Worm (Caenorhabditis elegans) whole organism, L3 larva: ENCODE results near the gene cpg-7.
A peak's percentile ranks its signal among the peaks of the same experiment; 100 is the strongest.

Experiments
- aly-2 ChIP-seq: fragments of 150-350 bp; optimal IDR thresholded peaks from 2 replicates; lab custom pipeline; 2014; ENCODE audit warnings: missing biosample characterization, missing genetic modification characterization
- ceh-28 ChIP-seq: fragments of 150-350 bp; optimal IDR thresholded peaks from 2 replicates; lab custom pipeline; 2014; ENCODE audit warnings: missing biosample characterization, missing genetic modification reagents, missing genetic modification characterization
- ceh-82 ChIP-seq: fragments of 150-350 bp; optimal IDR thresholded peaks from 2 replicates; lab custom pipeline; 2014; ENCODE audit warnings: missing biosample characterization, missing genetic modification characterization
- ceh-9 ChIP-seq: sonication (generic microtip); optimal IDR thresholded peaks from 2 replicates; lab custom pipeline; 2018; ENCODE audit warnings: missing biosample characterization, missing genetic modification characterization
- daf-12 ChIP-seq: fragments of 150-350 bp; optimal IDR thresholded peaks from 2 replicates; lab custom pipeline; 2014; ENCODE audit warnings: missing biosample characterization, missing genetic modification reagents, missing genetic modification characterization
- elt-1 ChIP-seq: fragments of 150-350 bp; optimal IDR thresholded peaks from 2 replicates; lab custom pipeline; 2014; ENCODE audit warnings: missing biosample characterization, missing genetic modification characterization
- elt-2 ChIP-seq: sonication (generic microtip); optimal IDR thresholded peaks from 2 replicates; lab custom pipeline; 2016; ENCODE audit warnings: missing genetic modification reagents, mild to moderate bottlenecking, missing genetic modification characterization, missing compliant biosample characterization
- elt-3 ChIP-seq, 3 experiments: fragments of 150-350 bp in 1 of 3; sonication (generic microtip) in 2 of 3; optimal IDR thresholded peaks; 2 replicates in 2 of 3; 4 replicates in 1 of 3; lab custom pipeline; 2014 to 2017; ENCODE audit warnings: missing biosample characterization in 3 of 3, missing genetic modification characterization in 3 of 3
- eor-1 ChIP-seq, 2 experiments: fragments of 150-350 bp; optimal IDR thresholded peaks; 2 replicates each; lab custom pipeline; 2014 to 2018; ENCODE audit warnings: missing biosample characterization in 2 of 2, missing genetic modification characterization in 2 of 2
- fkh-10 ChIP-seq: sonication (generic microtip); optimal IDR thresholded peaks from 2 replicates; lab custom pipeline; 2017; ENCODE audit warnings: missing biosample characterization, missing genetic modification reagents, missing genetic modification characterization
- fos-1 ChIP-seq: fragments of 150-350 bp; optimal IDR thresholded peaks from 2 replicates; lab custom pipeline; 2014; ENCODE audit warnings: missing biosample characterization, missing genetic modification characterization
- hmg-11 ChIP-seq: sonication (generic microtip); optimal IDR thresholded peaks from 2 replicates; lab custom pipeline; 2016; ENCODE audit warnings: missing genetic modification characterization, missing compliant biosample characterization
- jun-1 ChIP-seq: fragments of 150-350 bp; optimal IDR thresholded peaks from 2 replicates; lab custom pipeline; 2014; ENCODE audit warnings: missing biosample characterization, missing genetic modification reagents, missing genetic modification characterization
- lin-15B ChIP-seq: fragments of 150-350 bp; optimal IDR thresholded peaks from 2 replicates; lab custom pipeline; 2014; ENCODE audit warnings: missing biosample characterization, missing genetic modification characterization
- lin-39 ChIP-seq: fragments of 150-350 bp; optimal IDR thresholded peaks from 2 replicates; lab custom pipeline; 2018; ENCODE audit warnings: missing biosample characterization, missing genetic modification reagents, missing genetic modification characterization
- lsy-12 ChIP-seq: sonication (generic microtip); optimal IDR thresholded peaks from 2 replicates; lab custom pipeline; 2016; ENCODE audit warnings: mild to moderate bottlenecking, missing genetic modification characterization, missing compliant biosample characterization
- mml-1 ChIP-seq: fragments of 150-350 bp; sonication (generic microtip); optimal IDR thresholded peaks from 3 replicates; lab custom pipeline; 2014; ENCODE audit warnings: missing biosample characterization, missing genetic modification characterization
- nhr-11 ChIP-seq: fragments of 150-350 bp; optimal IDR thresholded peaks from 2 replicates; lab custom pipeline; 2014; ENCODE audit warnings: missing biosample characterization, missing genetic modification characterization
- nhr-23 ChIP-seq: fragments of 150-350 bp; optimal IDR thresholded peaks from 2 replicates; lab custom pipeline; 2014; ENCODE audit warnings: missing biosample characterization, missing genetic modification reagents, missing genetic modification characterization
- nhr-25 ChIP-seq: sonication (generic microtip); optimal IDR thresholded peaks from 2 replicates; lab custom pipeline; 2017; ENCODE audit warnings: missing biosample characterization, missing genetic modification characterization
- nhr-28 ChIP-seq: fragments of 150-350 bp; optimal IDR thresholded peaks from 2 replicates; lab custom pipeline; 2014; ENCODE audit warnings: missing biosample characterization, missing genetic modification characterization
- nhr-67 ChIP-seq: fragments of 150-350 bp; optimal IDR thresholded peaks from 2 replicates; lab custom pipeline; 2014; ENCODE audit warnings: missing biosample characterization, missing genetic modification characterization
- nhr-76 ChIP-seq: fragments of 150-350 bp; sonication (generic microtip); optimal IDR thresholded peaks from 5 replicates; lab custom pipeline; 2014; ENCODE audit warnings: missing biosample characterization, missing genetic modification characterization
- nhr-77 ChIP-seq: fragments of 150-350 bp; optimal IDR thresholded peaks from 2 replicates; lab custom pipeline; 2014; ENCODE audit warnings: missing biosample characterization, missing genetic modification characterization
- pha-4 ChIP-seq: fragments of 150-350 bp; optimal IDR thresholded peaks from 2 replicates; lab custom pipeline; 2014; ENCODE audit warnings: missing biosample characterization, missing genetic modification reagents, missing genetic modification characterization
- pqm-1 ChIP-seq: fragments of 150-350 bp; optimal IDR thresholded peaks from 2 replicates; lab custom pipeline; 2017; ENCODE audit warnings: missing biosample characterization, missing genetic modification characterization, inconsistent platforms
- sea-2 ChIP-seq: fragments of 150-350 bp; sonication (generic microtip); optimal IDR thresholded peaks from 4 replicates; lab custom pipeline; 2014; ENCODE audit warnings: missing biosample characterization, missing genetic modification reagents, missing genetic modification characterization
- skn-1 ChIP-seq: fragments of 150-350 bp; optimal IDR thresholded peaks from 2 replicates; lab custom pipeline; 2014; ENCODE audit warnings: missing biosample characterization, missing genetic modification characterization
- snpc-4 ChIP-seq: fragments of 150-350 bp; optimal IDR thresholded peaks from 2 replicates; lab custom pipeline; 2014; ENCODE audit warnings: missing biosample characterization, missing genetic modification characterization
- unc-39 ChIP-seq: sonication (generic microtip); optimal IDR thresholded peaks from 4 replicates; lab custom pipeline; 2017; ENCODE audit warnings: missing biosample characterization, missing genetic modification characterization
- zag-1 ChIP-seq: fragments of 150-350 bp; optimal IDR thresholded peaks from 2 replicates; lab custom pipeline; 2014; ENCODE audit warnings: missing biosample characterization, missing genetic modification characterization
- ztf-11 ChIP-seq: fragments of 150-350 bp; optimal IDR thresholded peaks from 2 replicates; lab custom pipeline; 2014; ENCODE audit warnings: missing biosample characterization, missing genetic modification characterization
- ztf-4 ChIP-seq: fragments of 150-350 bp; optimal IDR thresholded peaks from 2 replicates; lab custom pipeline; 2014; ENCODE audit warnings: missing biosample characterization, missing genetic modification characterization

The cpg-7 gene

DNA sequence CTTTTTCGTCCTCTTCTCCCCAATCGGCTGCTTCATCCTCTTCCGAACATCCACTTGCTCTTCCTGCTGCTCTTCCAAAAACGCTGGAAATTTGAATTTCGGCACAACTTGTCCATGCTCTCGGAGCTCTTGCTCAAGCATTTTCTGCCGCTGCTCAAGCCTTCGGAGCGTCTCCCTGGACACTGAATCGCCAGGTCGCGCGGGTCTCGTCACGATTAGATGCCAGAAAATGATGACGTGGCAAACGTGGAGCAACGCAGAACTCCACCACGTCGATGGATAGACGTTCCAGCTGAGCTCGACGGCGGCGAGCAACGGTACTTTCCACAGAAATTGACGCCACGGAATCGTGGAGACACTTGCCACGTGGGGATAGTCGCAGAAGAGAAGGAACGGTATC lies 20.2 kb upstream of the cpg-7 start:
- TF ChIP-seq fos-1 (tag; lab: Kevin White, UChicago): no peak
- TF ChIP-seq nhr-28 (tag; lab: Kevin White, UChicago): no peak
- no peak for TF ChIP-seq jun-1 (tag; lab: Kevin White, UChicago)
- no peak for TF ChIP-seq mml-1 (tag; lab: Kevin White, UChicago)
- no peak for TF ChIP-seq lsy-12 (tag; lab: Kevin White, UChicago)
- TF ChIP-seq elt-3 (tag; optimal IDR thresholded peaks at IDR 0.05; lab: Kevin White, UChicago): no peak
- no peak for TF ChIP-seq nhr-23 (tag; lab: Kevin White, UChicago)
- no peak for TF ChIP-seq nhr-67 (tag; lab: Kevin White, UChicago)
- no peak for TF ChIP-seq fkh-10 (GFP tag; lab: Kevin White, UChicago)
- no peak for TF ChIP-seq ztf-11 (tag; lab: Kevin White, UChicago)
- TF ChIP-seq nhr-11 (tag; lab: Kevin White, UChicago): no peak
- TF ChIP-seq zag-1 (tag; lab: Kevin White, UChicago): no peak
- no peak for TF ChIP-seq lin-39
- no peak for TF ChIP-seq ceh-82 (tag; lab: Kevin White, UChicago)
- TF ChIP-seq nhr-25 (tag; lab: Kevin White, UChicago): no peak
- TF ChIP-seq ceh-9 (tag; lab: Kevin White, UChicago): no peak
- TF ChIP-seq, all 47 proteins: peak for 0

ce11 chrII:14126841-14127240 lies 17.8 kb upstream of the cpg-7 start, which contains the start of gene K09E4.3:
Gene K09E4.3 (minus strand): TSS chrII:14126941.
- TF ChIP-seq elt-3 (tag; optimal IDR thresholded peaks at IDR 0.05; lab: Kevin White, UChicago) (no peak), sea-2 (GFP tag; lab: Kevin White, UChicago) (no peak), elt-2 (tag; lab: Kevin White, UChicago) (no peak), eor-1 (tag; optimal IDR thresholded peaks at IDR 0.05; lab: Kevin White, UChicago) (no peak), nhr-23 (tag; lab: Kevin White, UChicago) (no peak), ztf-4 (tag; lab: Kevin White, UChicago) (no peak), unc-39 (tag; lab: Kevin White, UChicago) (no peak), jun-1 (tag; lab: Kevin White, UChicago) (no peak), pha-4 (tag; lab: Kevin White, UChicago) (no peak), hmg-11 (tag; lab: Kevin White, UChicago) (no peak), daf-12 (no peak), nhr-77 (tag; lab: Kevin White, UChicago) (no peak), nhr-28 (tag; lab: Kevin White, UChicago) (no peak), skn-1 (no peak), pqm-1 (no peak), ztf-11 (tag; lab: Kevin White, UChicago) (no peak)

DNA sequence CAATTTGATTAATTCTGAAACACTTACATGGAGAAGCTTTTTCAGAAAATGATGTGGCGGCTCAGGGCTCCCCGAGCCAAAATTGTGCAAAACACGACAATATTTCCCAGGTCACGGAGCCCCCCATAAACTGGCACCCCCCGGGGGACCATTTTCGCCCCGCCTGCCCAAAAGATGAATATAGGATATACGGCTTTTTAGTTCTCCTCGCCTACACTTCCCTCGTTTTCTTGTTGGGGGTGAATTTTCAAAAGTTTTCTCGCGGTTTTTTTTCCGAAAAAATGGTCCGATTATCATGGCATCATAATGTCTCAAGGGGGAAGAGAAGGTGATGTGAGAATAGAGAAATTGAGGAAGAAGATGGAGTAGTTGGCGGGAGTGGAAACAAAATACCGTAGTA lies 13.0 kb upstream of the cpg-7 start, which contains the start of gene K09E4.4:
Gene K09E4.4 (minus strand): TSS at position 101 of the 400 bp plus-strand sequence.
- TF ChIP-seq lin-39 (peak; percentile 2), lsy-12 (tag; lab: Kevin White, UChicago) (no peak), aly-2 (tag; lab: Kevin White, UChicago) (no peak), daf-12 (no peak), elt-1 (tag; lab: Kevin White, UChicago) (no peak), pha-4 (tag; lab: Kevin White, UChicago) (no peak), fkh-10 (GFP tag; lab: Kevin White, UChicago) (no peak)

ce11 chrII:14118391-14118790 lies 9.4 kb upstream of the cpg-7 start:
- no peak for TF ChIP-seq nhr-76 (tag; lab: Kevin White, UChicago)
- TF ChIP-seq snpc-4 (tag; lab: Kevin White, UChicago): peak; percentile 40
- no peak for TF ChIP-seq nhr-25 (tag; lab: Kevin White, UChicago)

- TF ChIP-seq nhr-25 (tag; lab: Kevin White, UChicago) (peak; percentile 65), jun-1 (tag; lab: Kevin White, UChicago) (no peak), elt-1 (tag; lab: Kevin White, UChicago) (peak; percentile 23)
- TF ChIP-seq, all 47 proteins: peak for 2
Measured at ce11 chrII:14112842-14113241, 3.8 kb upstream of the cpg-7 start.

DNA sequence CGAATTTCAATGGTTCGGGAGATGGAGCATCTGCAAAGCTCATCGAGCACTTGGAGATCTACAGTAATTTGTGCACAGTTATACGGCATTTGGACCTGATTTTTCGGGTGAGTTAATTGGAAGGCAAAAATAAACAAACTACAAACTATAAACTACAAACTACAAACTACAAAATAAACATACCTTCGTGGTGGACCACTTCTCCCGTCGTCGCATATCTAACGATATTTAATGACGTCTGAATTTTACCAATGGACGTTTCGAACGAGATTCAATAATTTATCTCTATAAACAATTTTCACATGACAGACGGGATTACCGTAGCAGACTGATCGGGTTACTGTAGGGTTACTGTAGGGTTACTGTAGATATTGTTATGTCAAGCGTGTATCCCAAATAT lies 2.9 kb downstream of the cpg-7 start:
- TF ChIP-seq ceh-28: no peak
- TF ChIP-seq mml-1 (tag; lab: Kevin White, UChicago): no peak
- no peak for TF ChIP-seq eor-1 (tag; optimal IDR thresholded peaks at IDR 0.05; lab: Kevin White, UChicago)
- TF ChIP-seq lin-15B: no peak
- no peak for TF ChIP-seq nhr-77 (tag; lab: Kevin White, UChicago)
- TF ChIP-seq ceh-9 (tag; lab: Kevin White, UChicago): no peak
- TF ChIP-seq skn-1: no peak
- no peak for TF ChIP-seq nhr-23 (tag; lab: Kevin White, UChicago)
- no peak for TF ChIP-seq unc-39 (tag; lab: Kevin White, UChicago)
- no peak for TF ChIP-seq nhr-11 (tag; lab: Kevin White, UChicago)
- no peak for TF ChIP-seq ztf-4 (tag; lab: Kevin White, UChicago)
- TF ChIP-seq, all 47 proteins: peak for 0
